Worm (Caenorhabditis elegans) whole organism, early embryonic: ENCODE data around the gene T22F3.10.

Experiments used
- B0310.2 ChIP-seq: sonication (generic microtip); optimal IDR thresholded peaks from 2 replicates; lab custom pipeline; 2016; ENCODE audit warnings: mild to moderate bottlenecking, missing genetic modification characterization, missing compliant biosample characterization
- ama-1 ChIP-seq: fragments of 150-350 bp; optimal IDR thresholded peaks from 2 replicates; lab custom pipeline; 2014
- ceh-36 ChIP-seq: sonication (generic microtip); optimal IDR thresholded peaks from 2 replicates; lab custom pipeline; 2016; ENCODE audit warnings: missing genetic modification characterization, inconsistent platforms, missing compliant biosample characterization
- flt-1 ChIP-seq: fragments of 200-800 bp; sonication (Bioruptor generic); IDR thresholded peaks from 2 replicates; pipeline ENCODE4 v1.3.6; 2022; ENCODE audit warnings: missing genetic modification characterization, missing compliant biosample characterization
- scrt-1 ChIP-seq: fragments of 200-800 bp; sonication (Bioruptor generic); IDR thresholded peaks from 2 replicates; pipeline ENCODE4 v1.3.6; 2022; ENCODE audit warnings: missing genetic modification characterization, missing compliant biosample characterization
- tbx-11 ChIP-seq: fragments of 200-800 bp; sonication (Bioruptor generic); IDR thresholded peaks from 2 replicates; pipeline ENCODE4 v1.3.6; 2022; ENCODE audit warnings: missing genetic modification characterization, missing compliant biosample characterization
- tbx-37 ChIP-seq: fragments of 200-800 bp; sonication (Bioruptor generic); conservative IDR thresholded peaks from 2 replicates; pipeline ENCODE4 v1.3.6; 2022; ENCODE audit warnings: missing genetic modification reagents, missing genetic modification characterization, missing compliant biosample characterization

DNA sequence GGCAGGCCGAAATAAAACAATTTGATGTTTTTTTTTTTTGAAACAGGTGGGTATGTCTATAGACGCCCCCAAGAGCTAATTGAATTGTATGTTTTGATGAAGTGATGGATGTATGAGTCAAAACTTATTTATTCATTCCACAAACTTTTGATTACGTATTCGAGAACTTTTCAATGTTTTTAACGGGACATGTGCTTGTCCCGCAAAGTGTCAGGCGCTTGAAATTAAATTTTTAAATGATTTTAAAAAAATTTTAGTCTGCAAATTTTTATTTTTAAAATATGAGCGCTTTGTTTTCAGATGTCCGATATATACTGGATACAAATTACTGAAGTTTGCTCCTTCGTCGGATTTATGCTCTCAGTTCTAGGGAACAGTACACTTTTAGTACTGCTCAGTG is 37.9 kb upstream of the T22F3.10 start, which contains the start of gene str-114:
- TF ChIP-seq flt-1 (no peak), scrt-1 (GFP tag; lab: Robert Waterston, UW) (no peak), tbx-37 (no peak), ama-1 (no peak), tbx-11 (GFP tag; lab: Robert Waterston, UW) (no peak), B0310.2 (tag; lab: Kevin White, UChicago) (no peak), ceh-36 (no peak)
